Worm (Caenorhabditis elegans): ENCODE data around the gene pqn-2.
A peak's percentile ranks its signal among the peaks of the same experiment; 100 is the strongest.
"Not testable (repeated sequence)": the region's sequence is repeated elsewhere in the genome, so short reads cannot be mapped to it uniquely, and the experiment has no call there.

ce11 chrV:10341905-10342328 is 40.3 kb upstream of the pqn-2 start, which contains the start of gene K07C5.13:
- TF ChIP-seq lin-39 (tag; optimal IDR thresholded peaks at IDR 0.05) (peak; percentile 52), efl-1 (optimal IDR thresholded peaks at IDR 0.05) (peak; percentile 64 to 72), efl-1 (GFP tag; optimal IDR thresholded peaks at IDR 0.05 in 1 of 2) (peak; percentile 57 to 97), efl-3 (GFP tag; optimal IDR thresholded peaks at IDR 0.05) (peak; percentile 55), lir-3 (tag; optimal IDR thresholded peaks at IDR 0.05; ENCODE audit: poor library complexity) (peak; percentile 49), zip-4 (GFP tag; optimal IDR thresholded peaks at IDR 0.05) (peak; percentile 62), rnt-1 (tag; optimal IDR thresholded peaks at IDR 0.05) (peak; percentile 85), nhr-19 (GFP tag; conservative IDR thresholded peaks at IDR 0.05) (peak; percentile 86)
- not testable (repeated sequence) for TF ChIP-seq egl-27 (tag; optimal IDR thresholded peaks at IDR 0.05); unc-62 (GFP tag; optimal IDR thresholded peaks at IDR 0.05); snpc-4 (tag; optimal IDR thresholded peaks at IDR 0.05)

Data from whole organism, L1 larva.